Fruit fly (Drosophila melanogaster) whole organism, prepupa: ENCODE data around the gene CG43093.

ENCODE experiments used
- CG10631 ChIP-seq: fragments of 200-800 bp; sonication (Bioruptor generic); optimal IDR thresholded peaks from 2 replicates; lab custom pipeline; 2016; ENCODE audit warnings: missing biosample characterization, missing genetic modification characterization
- CG11902 ChIP-seq: fragments of 200-800 bp; sonication (Bioruptor generic); optimal IDR thresholded peaks from 3 replicates; lab custom pipeline; 2016; ENCODE audit warnings: missing biosample characterization, missing genetic modification characterization
- CG34406 ChIP-seq: fragments of 200-800 bp; sonication (Bioruptor generic); optimal IDR thresholded peaks from 3 replicates; lab custom pipeline; 2016; ENCODE audit warnings: missing biosample characterization, missing genetic modification characterization
- CG7368 ChIP-seq: fragments of 200-800 bp; sonication (Bioruptor generic); optimal IDR thresholded peaks from 3 replicates; lab custom pipeline; 2016; ENCODE audit warnings: missing biosample characterization, missing genetic modification characterization
- CG8632 ChIP-seq: fragments of 200-800 bp; sonication (Bioruptor generic); optimal IDR thresholded peaks from 3 replicates; lab custom pipeline; 2016; ENCODE audit warnings: missing biosample characterization, missing genetic modification characterization
- Eip75B ChIP-seq: fragments of 200-800 bp; sonication (Bioruptor generic); optimal IDR thresholded peaks from 3 replicates; lab custom pipeline; 2016; ENCODE audit warnings: missing biosample characterization, missing genetic modification characterization
- Hr39 ChIP-seq: fragments of 200-800 bp; sonication (Bioruptor generic); optimal IDR thresholded peaks from 2 replicates; lab custom pipeline; 2016; ENCODE audit warnings: missing biosample characterization, missing genetic modification characterization
- Lpt ChIP-seq: fragments of 200-800 bp; sonication (Bioruptor generic); optimal IDR thresholded peaks from 3 replicates; lab custom pipeline; 2016; ENCODE audit warnings: missing biosample characterization, missing genetic modification characterization
- Met ChIP-seq: fragments of 200-800 bp; sonication (Bioruptor generic); optimal IDR thresholded peaks from 3 replicates; lab custom pipeline; 2016; ENCODE audit warnings: missing biosample characterization, missing genetic modification characterization
- achi ChIP-seq: fragments of 200-800 bp; sonication (Bioruptor generic); optimal IDR thresholded peaks from 3 replicates; lab custom pipeline; 2016; ENCODE audit warnings: missing biosample characterization, missing genetic modification characterization

dm6 chr3R:22753600-22753894 lies 16.6 kb downstream of the CG43093 start:
- TF ChIP-seq Lpt (GFP tag; lab: Kevin White, UChicago) (no peak), CG7368 (no peak), CG10631 (no peak), CG11902 (GFP tag; lab: Kevin White, UChicago) (no peak), Eip75B (GFP tag; lab: Kevin White, UChicago) (no peak), CG8632 (GFP tag; lab: Kevin White, UChicago) (no peak), CG34406 (GFP tag; lab: Kevin White, UChicago) (no peak), Met (GFP tag; lab: Kevin White, UChicago) (no peak), Hr39 (GFP tag; lab: Kevin White, UChicago) (no peak), achi (GFP tag; lab: Kevin White, UChicago) (no peak)
